Fruit fly (Drosophila melanogaster) whole organism, pupa: ENCODE data around the gene RabX2.

ENCODE experiments used
- CG15710 ChIP-seq: fragments of 200-800 bp; sonication (Bioruptor generic); optimal IDR thresholded peaks from 2 replicates; lab custom pipeline; 2018; ENCODE audit warnings: missing biosample characterization, mild to moderate bottlenecking, missing genetic modification characterization, moderate library complexity
- fd96Ca ChIP-seq: fragments of 200-800 bp; sonication (Bioruptor generic); IDR thresholded peaks from 3 replicates; pipeline ENCODE4 v1.3.6; 2022; ENCODE audit warnings: missing biosample characterization, missing genetic modification characterization

DNA sequence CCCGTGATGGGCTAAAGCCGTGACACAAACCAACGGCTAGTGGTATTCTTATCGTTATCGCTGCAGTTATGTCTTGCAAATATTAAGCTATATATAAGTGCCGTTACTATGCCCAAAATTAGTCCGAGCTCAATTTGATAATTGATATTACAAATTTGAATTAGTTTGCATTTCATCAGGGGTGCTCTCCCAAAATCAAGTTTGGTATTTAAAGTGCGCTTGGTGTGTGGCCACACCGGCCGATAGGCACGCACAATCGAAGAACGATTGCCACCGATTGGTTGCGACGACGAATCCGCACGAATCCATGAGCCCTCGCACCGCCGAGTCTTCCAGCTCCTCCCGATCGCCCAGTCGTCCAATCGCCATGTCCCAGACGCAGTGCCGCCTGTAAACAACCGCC, 49.4 kb upstream of the RabX2 start, which contains the start of gene CG17841:
- no peak for TF ChIP-seq fd96Ca
- TF ChIP-seq CG15710: no peak
